Fruit fly (Drosophila melanogaster): ENCODE measurements around the gene CG33203.

dm6 chr3R:28829328-28829916 lies 58.1 kb downstream of the CG33203 start:
- no peak for TF ChIP-seq CG17806 (tag; optimal IDR thresholded peaks at IDR 0.05)
- no peak for TF ChIP-seq rn (GFP tag; IDR thresholded peaks at IDR 0.05)
- TF ChIP-seq fd96Ca (GFP tag; IDR thresholded peaks at IDR 0.05), result no peak
- TF ChIP-seq gl (tag; optimal IDR thresholded peaks at IDR 0.05), result no peak
- TF ChIP-seq Snoo (tag; optimal IDR thresholded peaks at IDR 0.05), result no peak
- no peak for TF ChIP-seq CG10348 (GFP tag; IDR thresholded peaks at IDR 0.05)
- TF ChIP-seq CG34367 (tag; optimal IDR thresholded peaks at IDR 0.05), result no peak
- no peak for TF ChIP-seq CG4496 (GFP tag; IDR thresholded peaks at IDR 0.05)

All from whole organism, pupa.